Worm (Caenorhabditis elegans): ENCODE measurements around the gene C32A9.1.

C32A9.1 gene

ce11 chrX:10216344-10216743, 43.6 kb downstream of the C32A9.1 start:
- TF ChIP-seq syd-9 (tag; optimal IDR thresholded peaks at IDR 0.05) (no peak), elt-2 (tag; optimal IDR thresholded peaks at IDR 0.05) (peak; percentile 52), pqm-1 (tag; optimal IDR thresholded peaks at IDR 0.05) (no peak), nfya-1 (tag; optimal IDR thresholded peaks at IDR 0.05) (no peak)

- TF ChIP-seq tbx-7 (tag; optimal IDR thresholded peaks at IDR 0.05) (no peak), ceh-48 (tag; optimal IDR thresholded peaks at IDR 0.05) (peak; percentile 36), pat-9 (tag; optimal IDR thresholded peaks at IDR 0.05) (no peak)
Observed at ce11 chrX:10215429-10215828, 44.5 kb downstream of the C32A9.1 start, which contains the start of gene F44A6.4. Gene F44A6.4, minus strand, starts transcription at chrX:10215495.

- TF ChIP-seq ceh-19 (GFP tag; optimal IDR thresholded peaks at IDR 0.05) (no peak), unc-3 (GFP tag; conservative IDR thresholded peaks at IDR 0.05) (no peak), unc-3 (tag; optimal IDR thresholded peaks at IDR 0.05) (no peak), npax-4 (tag; optimal IDR thresholded peaks at IDR 0.05) (no peak), che-1 (tag; optimal IDR thresholded peaks at IDR 0.05) (no peak), lin-11 (tag; optimal IDR thresholded peaks at IDR 0.05) (no peak), C38D4.7 (GFP tag; optimal IDR thresholded peaks at IDR 0.05) (no peak), ceh-34 (tag; optimal IDR thresholded peaks at IDR 0.05) (no peak), hlh-13 (GFP tag; optimal IDR thresholded peaks at IDR 0.05) (no peak), madf-2 (tag; optimal IDR thresholded peaks at IDR 0.05) (no peak), sox-2 (GFP tag; IDR thresholded peaks at IDR 0.05) (no peak), ztf-16 (tag; optimal IDR thresholded peaks at IDR 0.05) (no peak), fax-1 (tag; optimal IDR thresholded peaks at IDR 0.05) (no peak), hlh-6 (tag; optimal IDR thresholded peaks at IDR 0.05) (no peak), tbx-7 (tag; optimal IDR thresholded peaks at IDR 0.05) (no peak), lim-6 (tag; optimal IDR thresholded peaks at IDR 0.05) (no peak), C08G9.2 (tag; optimal IDR thresholded peaks at IDR 0.05) (no peak), odd-2 (tag; optimal IDR thresholded peaks at IDR 0.05) (no peak)
Observed at ce11 chrX:10212469-10212868, 47.5 kb downstream of the C32A9.1 start, which contains the start of gene F44A6.3. Gene F44A6.3, plus strand, starts transcription at chrX:10212769.

- TF ChIP-seq rnt-1 (tag; optimal IDR thresholded peaks at IDR 0.05) (no peak), elt-2 (tag; optimal IDR thresholded peaks at IDR 0.05) (peak; percentile 27)
Observed at ce11 chrX:10208481-10208880, 51.5 kb downstream of the C32A9.1 start.
